Worm (Caenorhabditis elegans) whole organism, mixed stage, embryonic: ENCODE results near the gene F58F12.1.

Experiments used
- M03D4.4 ChIP-seq: sonication (generic microtip); optimal IDR thresholded peaks from 2 replicates; lab custom pipeline; 2017; ENCODE audit warnings: mild to moderate bottlenecking, missing genetic modification characterization, missing compliant biosample characterization
- bed-3 ChIP-seq: fragments of 200-800 bp; sonication (Bioruptor generic); optimal IDR thresholded peaks from 3 replicates; lab custom pipeline; 2018; ENCODE audit warnings: mild to moderate bottlenecking, missing genetic modification characterization, moderate library complexity, missing compliant biosample characterization
- blmp-1 ChIP-seq: fragments of 150-350 bp; optimal IDR thresholded peaks from 2 replicates; lab custom pipeline; 2014; ENCODE audit warnings: missing biosample characterization, missing genetic modification characterization
- ceh-39 ChIP-seq: fragments of 150-350 bp; optimal IDR thresholded peaks from 2 replicates; lab custom pipeline; 2014; ENCODE audit warnings: missing biosample characterization, missing genetic modification characterization
- ceh-43 ChIP-seq: fragments of 200-800 bp; sonication (Bioruptor generic); optimal IDR thresholded peaks from 2 replicates; lab custom pipeline; 2018; ENCODE audit warnings: mild to moderate bottlenecking, missing genetic modification characterization, moderate library complexity, missing compliant biosample characterization
- ceh-83 ChIP-seq: fragments of 200-800 bp; sonication (Bioruptor generic); optimal IDR thresholded peaks from 2 replicates; lab custom pipeline; 2018; ENCODE audit warnings: mild to moderate bottlenecking, missing genetic modification characterization, missing compliant biosample characterization
- ces-1 ChIP-seq: fragments of 150-350 bp; optimal IDR thresholded peaks from 2 replicates; lab custom pipeline; 2014; ENCODE audit warnings: missing biosample characterization, missing genetic modification reagents, missing genetic modification characterization
- cnd-1 ChIP-seq: fragments of 200-800 bp; sonication (Bioruptor generic); optimal IDR thresholded peaks from 2 replicates; lab custom pipeline; 2018; ENCODE audit warnings: mild to moderate bottlenecking, missing genetic modification characterization, missing compliant biosample characterization
- drap-1 ChIP-seq: fragments of 200-800 bp; sonication (Bioruptor generic); optimal IDR thresholded peaks from 3 replicates; lab custom pipeline; 2018; ENCODE audit warnings: mild to moderate bottlenecking, missing genetic modification characterization, missing compliant biosample characterization
- elt-1 ChIP-seq: sonication (generic microtip); optimal IDR thresholded peaks from 2 replicates; lab custom pipeline; 2017; ENCODE audit warnings: missing genetic modification characterization, mild to moderate bottlenecking, missing compliant biosample characterization, antibody characterized with exemption, moderate library complexity, borderline replicate concordance; ENCODE audit not compliant: insufficient read depth
- elt-3 ChIP-seq: fragments of 150-350 bp; optimal IDR thresholded peaks from 2 replicates; lab custom pipeline; 2014; ENCODE audit warnings: missing biosample characterization, missing genetic modification characterization
- flh-1 ChIP-seq: fragments of 200-800 bp; sonication (Bioruptor generic); optimal IDR thresholded peaks from 2 replicates; lab custom pipeline; 2018; ENCODE audit warnings: mild to moderate bottlenecking, missing genetic modification characterization, moderate library complexity, missing compliant biosample characterization
- ham-2 ChIP-seq: fragments of 200-800 bp; sonication (Bioruptor generic); optimal IDR thresholded peaks from 2 replicates; lab custom pipeline; 2018; ENCODE audit warnings: mild to moderate bottlenecking, missing genetic modification characterization, missing compliant biosample characterization
- hlh-1 ChIP-seq: fragments of 150-350 bp; optimal IDR thresholded peaks from 2 replicates; lab custom pipeline; 2014; ENCODE audit warnings: missing biosample characterization, missing genetic modification reagents, missing genetic modification characterization
- lin-13 ChIP-seq: fragments of 150-350 bp; optimal IDR thresholded peaks from 2 replicates; lab custom pipeline; 2014; ENCODE audit warnings: missing biosample characterization, missing genetic modification characterization
- lin-32 ChIP-seq: fragments of 200-800 bp; sonication (Bioruptor generic); optimal IDR thresholded peaks from 2 replicates; lab custom pipeline; 2018; ENCODE audit warnings: mild to moderate bottlenecking, missing genetic modification characterization, missing compliant biosample characterization
- lsy-2 ChIP-seq: fragments of 150-350 bp; optimal IDR thresholded peaks from 2 replicates; lab custom pipeline; 2014; ENCODE audit warnings: missing biosample characterization, missing genetic modification characterization
- mab-5 ChIP-seq: fragments of 150-350 bp; optimal IDR thresholded peaks from 2 replicates; lab custom pipeline; 2014; ENCODE audit warnings: missing biosample characterization, missing genetic modification characterization
- mep-1 ChIP-seq: fragments of 150-350 bp; optimal IDR thresholded peaks from 2 replicates; lab custom pipeline; 2017; ENCODE audit warnings: missing biosample characterization, missing genetic modification reagents, missing genetic modification characterization, inconsistent platforms
- mls-2 ChIP-seq: sonication (generic microtip); optimal IDR thresholded peaks from 2 replicates; lab custom pipeline; 2016; ENCODE audit warnings: mild to moderate bottlenecking, missing genetic modification characterization, moderate library complexity, missing compliant biosample characterization
- nhr-12 ChIP-seq: fragments of 150-350 bp; optimal IDR thresholded peaks from 2 replicates; lab custom pipeline; 2014; ENCODE audit warnings: missing biosample characterization, missing genetic modification characterization
- nhr-2 ChIP-seq: fragments of 150-350 bp; optimal IDR thresholded peaks from 2 replicates; lab custom pipeline; 2014; ENCODE audit warnings: missing biosample characterization, missing genetic modification characterization
- nhr-237 ChIP-seq: fragments of 150-350 bp; optimal IDR thresholded peaks from 2 replicates; lab custom pipeline; 2014; ENCODE audit warnings: missing biosample characterization, missing genetic modification characterization
- nhr-28 ChIP-seq: fragments of 150-350 bp; optimal IDR thresholded peaks from 2 replicates; lab custom pipeline; 2014; ENCODE audit warnings: missing biosample characterization, missing genetic modification characterization
- nhr-76 ChIP-seq: sonication (generic microtip); optimal IDR thresholded peaks from 2 replicates; lab custom pipeline; 2017; ENCODE audit warnings: missing biosample characterization, missing genetic modification characterization
- pha-4 ChIP-seq: fragments of 150-350 bp; optimal IDR thresholded peaks from 2 replicates; lab custom pipeline; 2018; ENCODE audit warnings: missing biosample characterization, missing genetic modification reagents, missing genetic modification characterization
- sem-2 ChIP-seq: fragments of 200-800 bp; sonication (Bioruptor generic); optimal IDR thresholded peaks from 2 replicates; lab custom pipeline; 2018; ENCODE audit warnings: mild to moderate bottlenecking, missing genetic modification characterization, missing compliant biosample characterization
- snpc-4 ChIP-seq: fragments of 150-350 bp; optimal IDR thresholded peaks from 2 replicates; lab custom pipeline; 2014; ENCODE audit warnings: missing biosample characterization, missing genetic modification characterization
- sptf-1 ChIP-seq: sonication (generic microtip); optimal IDR thresholded peaks from 2 replicates; lab custom pipeline; 2017; ENCODE audit warnings: mild to moderate bottlenecking, missing genetic modification characterization, moderate library complexity, missing compliant biosample characterization
- tbx-8 ChIP-seq: fragments of 200-800 bp; sonication (Bioruptor generic); optimal IDR thresholded peaks from 2 replicates; lab custom pipeline; 2018; ENCODE audit warnings: mild to moderate bottlenecking, missing genetic modification characterization, moderate library complexity, missing compliant biosample characterization
- unc-120 ChIP-seq: sonication (generic microtip); optimal IDR thresholded peaks from 2 replicates; lab custom pipeline; 2017; ENCODE audit warnings: missing genetic modification characterization, missing compliant biosample characterization; ENCODE audit not compliant: poor library complexity, severe bottlenecking
- unc-39 ChIP-seq: fragments of 150-350 bp; optimal IDR thresholded peaks from 2 replicates; lab custom pipeline; 2014; ENCODE audit warnings: missing biosample characterization, missing genetic modification characterization
- unc-62 ChIP-seq: fragments of 150-350 bp; optimal IDR thresholded peaks from 2 replicates; lab custom pipeline; 2014; ENCODE audit warnings: missing biosample characterization, missing genetic modification reagents, missing genetic modification characterization
- zip-8 ChIP-seq: fragments of 150-350 bp; optimal IDR thresholded peaks from 2 replicates; lab custom pipeline; 2014; ENCODE audit warnings: missing biosample characterization, missing genetic modification characterization
- ztf-11 ChIP-seq: fragments of 150-350 bp; optimal IDR thresholded peaks from 2 replicates; lab custom pipeline; 2014; ENCODE audit warnings: missing biosample characterization, missing genetic modification characterization

F58F12.1 gene

ce11 chrII:6365237-6365815 lies 18.1 kb upstream of the F58F12.1 start, which contains the start of the genes ani-2 and clec-88:
Gene ani-2 (minus strand): TSS chrII:6365367.
Gene clec-88 (plus strand): TSS chrII:6365722.
- no peak for TF ChIP-seq hlh-1 (tag; lab: Kevin White, UChicago)

ce11 chrII:6366696-6367095 lies 16.7 kb upstream of the F58F12.1 start, which contains the start of gene ctsa-4.1:
Gene ctsa-4.1 (plus strand): TSS chrII:6366996.
- TF ChIP-seq flh-1 (GFP tag; lab: Kevin White, UChicago) (no peak), cnd-1 (tag; lab: Kevin White, UChicago) (no peak), blmp-1 (tag; lab: Kevin White, UChicago) (no peak), lsy-2 (tag; lab: Kevin White, UChicago) (no peak), snpc-4 (tag; lab: Kevin White, UChicago) (no peak), nhr-12 (tag; lab: Kevin White, UChicago) (no peak), M03D4.4 (tag; lab: Kevin White, UChicago) (no peak), ceh-83 (no peak), ham-2 (GFP tag; lab: Kevin White, UChicago) (no peak), sem-2 (no peak)
- TF ChIP-seq, all 35 proteins: peak for 0

- no peak for TF ChIP-seq cnd-1 (tag; lab: Kevin White, UChicago)
- TF ChIP-seq nhr-28 (tag; lab: Kevin White, UChicago): no peak
- TF ChIP-seq bed-3 (GFP tag; lab: Kevin White, UChicago): no peak
- peak; percentile 36 for TF ChIP-seq unc-120 (tag; lab: Kevin White, UChicago)
- no peak for TF ChIP-seq mls-2 (tag; lab: Kevin White, UChicago)
- peak; percentile 60 for TF ChIP-seq hlh-1 (tag; lab: Kevin White, UChicago)
- peak; percentile 75 for TF ChIP-seq mep-1 (tag; lab: Kevin White, UChicago)
- TF ChIP-seq unc-39: no peak
- no peak for TF ChIP-seq flh-1 (GFP tag; lab: Kevin White, UChicago)
- TF ChIP-seq pha-4 (tag; lab: Kevin White, UChicago): peak; percentile 66
- TF ChIP-seq sem-2: no peak
- no peak for TF ChIP-seq ztf-11 (tag; lab: Kevin White, UChicago)
- TF ChIP-seq elt-1: no peak
- TF ChIP-seq zip-8 (tag; lab: Kevin White, UChicago): no peak
- peak; percentile 74 for TF ChIP-seq blmp-1 (tag; lab: Kevin White, UChicago)
- no peak for TF ChIP-seq snpc-4 (tag; lab: Kevin White, UChicago)
- peak; percentile 65 for TF ChIP-seq lsy-2 (tag; lab: Kevin White, UChicago)
- TF ChIP-seq ces-1: peak; percentile 95
- peak; percentile 71 for TF ChIP-seq ceh-39
- TF ChIP-seq mab-5 (tag; lab: Kevin White, UChicago): no peak
- TF ChIP-seq nhr-2 (tag; lab: Kevin White, UChicago): peak; percentile 31
- TF ChIP-seq elt-3 (tag; lab: Kevin White, UChicago): no peak
- TF ChIP-seq tbx-8 (GFP tag; lab: Kevin White, UChicago): no peak
- TF ChIP-seq sptf-1 (tag; lab: Kevin White, UChicago): peak; percentile 50
- no peak for TF ChIP-seq M03D4.4 (tag; lab: Kevin White, UChicago)
- peak; percentile 46 for TF ChIP-seq unc-62 (GFP tag; lab: Kevin White, UChicago)
- no peak for TF ChIP-seq nhr-76 (tag; lab: Kevin White, UChicago)
- TF ChIP-seq nhr-237 (tag; lab: Kevin White, UChicago): peak; percentile 62
- peak; percentile 15 for TF ChIP-seq lin-13 (tag; lab: Kevin White, UChicago)
- no peak for TF ChIP-seq ceh-43
- peak; percentile 48 for TF ChIP-seq drap-1 (GFP tag; lab: Kevin White, UChicago)
- TF ChIP-seq nhr-12 (tag; lab: Kevin White, UChicago): no peak
- no peak for TF ChIP-seq lin-32 (GFP tag; lab: Kevin White, UChicago)
- no peak for TF ChIP-seq ceh-83
- peak; percentile 88 for TF ChIP-seq ham-2 (GFP tag; lab: Kevin White, UChicago)
Observed at ce11 chrII:6370110-6370509, 13.3 kb upstream of the F58F12.1 start.
